Worm (Caenorhabditis elegans): ENCODE results near the gene slc-28.1.

- TF ChIP-seq R02D3.7 (tag; optimal IDR thresholded peaks at IDR 0.05) (no peak), fos-1 (tag; optimal IDR thresholded peaks at IDR 0.05) (no peak), lin-13 (GFP tag; optimal IDR thresholded peaks at IDR 0.05) (no peak)
These were observed 44.1 kb downstream of the slc-28.1 start, which contains the start of gene str-225 for ce11 chrV:3507691-3508090.
